Fruit fly (Drosophila melanogaster) whole organism, pupa: ENCODE data around the gene Sodh1.

Experiments used
- CG12605 ChIP-seq: fragments of 200-800 bp; sonication (Bioruptor generic); IDR thresholded peaks from 2 replicates; pipeline ENCODE4 v1.3.6; 2022; ENCODE audit warnings: missing biosample characterization, missing genetic modification characterization
- CG14655 ChIP-seq: fragments of 200-800 bp; sonication (Bioruptor generic); optimal IDR thresholded peaks from 3 replicates; lab custom pipeline; 2017; ENCODE audit warnings: mild to moderate bottlenecking, missing biosample characterization, missing genetic modification reagents, missing genetic modification characterization
- CG8159 ChIP-seq: fragments of 200-800 bp; sonication (Bioruptor generic); optimal IDR thresholded peaks from 3 replicates; lab custom pipeline; 2018; ENCODE audit warnings: missing biosample characterization, mild to moderate bottlenecking, missing genetic modification characterization, moderate library complexity
- EcR ChIP-seq: fragments of 200-800 bp; sonication (Bioruptor generic); optimal IDR thresholded peaks from 3 replicates; lab custom pipeline; 2019; ENCODE audit warnings: missing biosample characterization, missing genetic modification characterization, mild to moderate bottlenecking, moderate library complexity, missing genetic modification reagents
- Ets98B ChIP-seq: fragments of 200-800 bp; sonication (Bioruptor generic); IDR thresholded peaks from 2 replicates; pipeline ENCODE4 v1.3.6; 2022; ENCODE audit warnings: missing biosample characterization, missing genetic modification characterization
- Pif1A ChIP-seq: fragments of 200-800 bp; sonication (Bioruptor generic); optimal IDR thresholded peaks from 3 replicates; lab custom pipeline; 2016; ENCODE audit warnings: missing biosample characterization, missing genetic modification characterization
- Pif1B ChIP-seq: fragments of 200-800 bp; sonication (Bioruptor generic); optimal IDR thresholded peaks from 3 replicates; lab custom pipeline; 2016; ENCODE audit warnings: missing biosample characterization, missing genetic modification characterization
- Snoo ChIP-seq: fragments of 200-800 bp; sonication (Bioruptor generic); optimal IDR thresholded peaks from 3 replicates; lab custom pipeline; 2017; ENCODE audit warnings: missing biosample characterization, mild to moderate bottlenecking, missing genetic modification characterization, inconsistent platforms
- fd96Ca ChIP-seq: fragments of 200-800 bp; sonication (Bioruptor generic); IDR thresholded peaks from 3 replicates; pipeline ENCODE4 v1.3.6; 2022; ENCODE audit warnings: missing biosample characterization, missing genetic modification characterization
- gl ChIP-seq: fragments of 200-800 bp; sonication (Bioruptor generic); optimal IDR thresholded peaks from 2 replicates; lab custom pipeline; 2018; ENCODE audit warnings: missing biosample characterization, mild to moderate bottlenecking, missing genetic modification characterization
- rn ChIP-seq: fragments of 200-800 bp; sonication (Bioruptor generic); IDR thresholded peaks from 2 replicates; pipeline ENCODE4 v1.3.6; 2022; ENCODE audit warnings: missing biosample characterization, missing genetic modification characterization

DNA sequence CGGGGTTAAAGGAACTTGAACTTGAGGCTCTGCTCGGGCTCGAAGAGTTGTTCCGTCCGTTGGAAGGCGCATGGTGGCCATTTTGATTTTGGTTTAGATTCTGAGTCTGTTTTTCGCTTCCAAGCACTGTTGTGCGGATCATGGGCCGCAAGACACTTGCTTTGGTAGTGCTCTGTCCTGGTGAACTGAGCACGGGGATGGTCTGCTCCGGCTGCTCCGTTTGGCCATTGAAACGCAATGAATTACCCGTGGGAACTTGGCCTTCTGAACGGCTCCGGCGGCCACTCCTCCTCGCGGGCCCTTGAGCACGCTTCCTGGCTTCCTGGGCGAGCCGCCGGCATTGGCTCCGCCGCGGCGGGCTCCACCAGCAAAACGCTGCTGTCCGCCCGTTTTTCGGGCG is 27.6 kb downstream of the Sodh1 start:
- TF ChIP-seq gl = no peak
- no peak for TF ChIP-seq CG12605 (GFP tag; lab: Robert Waterston, UW)
- no peak for TF ChIP-seq Ets98B
- no peak for TF ChIP-seq CG14655 (GFP tag; lab: Kevin White, UChicago)
- TF ChIP-seq rn = no peak
- TF ChIP-seq CG8159 (tag; lab: Kevin White, UChicago) = no peak
- no peak for TF ChIP-seq EcR (GFP tag; lab: Kevin White, UChicago)
- TF ChIP-seq fd96Ca (GFP tag; lab: Robert Waterston, UW) = no peak
- no peak for TF ChIP-seq Pif1A (GFP tag; lab: Kevin White, UChicago)
- no peak for TF ChIP-seq Snoo (tag; lab: Kevin White, UChicago)
- TF ChIP-seq Pif1B (GFP tag; lab: Kevin White, UChicago) = no peak
